Worm (Caenorhabditis elegans) whole organism, L2 larva: ENCODE measurements around the gene Y102A5C.2.

Experiments used
- ZK546.5 ChIP-seq: sonication (generic microtip); optimal IDR thresholded peaks from 2 replicates; lab custom pipeline; 2017; ENCODE audit warnings: missing biosample characterization, missing genetic modification characterization
- aly-2 ChIP-seq: fragments of 150-350 bp; optimal IDR thresholded peaks from 2 replicates; lab custom pipeline; 2014; ENCODE audit warnings: missing biosample characterization, missing genetic modification characterization
- fos-1 ChIP-seq: fragments of 150-350 bp; optimal IDR thresholded peaks from 2 replicates; lab custom pipeline; 2014; ENCODE audit warnings: missing biosample characterization, missing genetic modification characterization
- lin-39 ChIP-seq: fragments of 150-350 bp; optimal IDR thresholded peaks from 2 replicates; lab custom pipeline; 2014; ENCODE audit warnings: missing biosample characterization, missing genetic modification reagents, missing genetic modification characterization
- nhr-77 ChIP-seq: fragments of 150-350 bp; optimal IDR thresholded peaks from 2 replicates; lab custom pipeline; 2014; ENCODE audit warnings: missing biosample characterization, missing genetic modification characterization
- zag-1 ChIP-seq: fragments of 150-350 bp; optimal IDR thresholded peaks from 2 replicates; lab custom pipeline; 2014; ENCODE audit warnings: missing biosample characterization, missing genetic modification characterization

- TF ChIP-seq fos-1 (tag; lab: Kevin White, UChicago) (no peak), nhr-77 (tag; lab: Kevin White, UChicago) (no peak), zag-1 (tag; lab: Kevin White, UChicago) (no peak), lin-39 (no peak), ZK546.5 (tag; lab: Kevin White, UChicago) (no peak), aly-2 (no peak)
These were observed 37.9 kb upstream of the Y102A5C.2 start, which contains the start of gene F09C6.14 for ce11 chrV:16880679-16881078.
